Worm (Caenorhabditis elegans) whole organism, young adult: ENCODE measurements around the gene ZK742.6.
A peak's percentile ranks its signal among the peaks of the same experiment; 100 is the strongest.

Source experiments
- B0261.1 ChIP-seq: sonication (generic microtip); optimal IDR thresholded peaks from 2 replicates; lab custom pipeline; 2016; ENCODE audit warnings: mild to moderate bottlenecking, missing genetic modification characterization, moderate library complexity, missing compliant biosample characterization
- F10E7.11 ChIP-seq: sonication (generic microtip); optimal IDR thresholded peaks from 2 replicates; lab custom pipeline; 2017; ENCODE audit warnings: mild to moderate bottlenecking, missing genetic modification characterization, moderate library complexity, missing compliant biosample characterization
- F33H1.4 ChIP-seq: fragments of 200-800 bp; sonication (Bioruptor generic); IDR thresholded peaks from 2 replicates; pipeline ENCODE4 v1.3.6; 2022; ENCODE audit warnings: missing genetic modification reagents, missing genetic modification characterization, missing compliant biosample characterization
- F37B4.10 ChIP-seq: fragments of 200-800 bp; sonication (Bioruptor generic); IDR thresholded peaks from 2 replicates; pipeline ENCODE4 v1.3.6; 2022; ENCODE audit warnings: missing genetic modification characterization, missing compliant biosample characterization
- F39B2.1 ChIP-seq: fragments of 200-800 bp; sonication (Bioruptor generic); IDR thresholded peaks from 2 replicates; pipeline ENCODE4 v1.3.6; 2022; ENCODE audit warnings: missing genetic modification reagents, missing genetic modification characterization, missing compliant biosample characterization
- F52B5.7 ChIP-seq: sonication (generic microtip); optimal IDR thresholded peaks from 2 replicates; lab custom pipeline; 2016; ENCODE audit warnings: mild to moderate bottlenecking, missing genetic modification characterization, missing compliant biosample characterization
- F57C9.4 ChIP-seq: sonication (generic microtip); optimal IDR thresholded peaks from 2 replicates; lab custom pipeline; 2017; ENCODE audit warnings: mild to moderate bottlenecking, missing genetic modification characterization, missing compliant biosample characterization
- K11D2.4 ChIP-seq: fragments of 200-800 bp; sonication (Bioruptor generic); IDR thresholded peaks from 2 replicates; pipeline ENCODE4 v1.3.6; 2022; ENCODE audit warnings: missing genetic modification reagents, missing genetic modification characterization, missing compliant biosample characterization
- Y53G8AR.9 ChIP-seq: fragments of 200-800 bp; sonication (Bioruptor generic); conservative IDR thresholded peaks from 2 replicates; pipeline ENCODE4 v1.3.6; 2022; ENCODE audit warnings: missing genetic modification reagents, missing genetic modification characterization, missing compliant biosample characterization
- Y67H2A.10 ChIP-seq: fragments of 200-800 bp; sonication (Bioruptor generic); conservative IDR thresholded peaks from 2 replicates; pipeline ENCODE4 v1.3.6; 2022; ENCODE audit warnings: missing genetic modification reagents, missing genetic modification characterization, missing compliant biosample characterization
- akir-1 ChIP-seq: fragments of 200-800 bp; sonication (Bioruptor generic); optimal IDR thresholded peaks from 2 replicates; lab custom pipeline; 2018; ENCODE audit warnings: mild to moderate bottlenecking, missing genetic modification characterization, moderate library complexity, missing compliant biosample characterization
- ama-1 ChIP-seq, 3 experiments: fragments of 150-350 bp in 1 of 3; sonication (generic microtip) in 2 of 3; optimal IDR thresholded peaks; 2 replicates each; lab custom pipeline; 2014 to 2018; ENCODE audit warnings: missing biosample characterization in 2 of 3, missing genetic modification characterization in 2 of 3, missing genetic modification reagents in 2 of 3
- aptf-2 ChIP-seq: fragments of 200-800 bp; sonication (Bioruptor generic); conservative IDR thresholded peaks from 2 replicates; pipeline ENCODE4 v1.3.6; 2022; ENCODE audit warnings: missing genetic modification reagents, missing genetic modification characterization, missing compliant biosample characterization
- aptf-3 ChIP-seq: fragments of 200-800 bp; sonication (Bioruptor generic); IDR thresholded peaks from 2 replicates; pipeline ENCODE4 v1.3.6; 2022; ENCODE audit warnings: missing genetic modification characterization, missing compliant biosample characterization
- attf-3 ChIP-seq: fragments of 200-800 bp; sonication (Bioruptor generic); conservative IDR thresholded peaks from 2 replicates; pipeline ENCODE4 v1.3.6; 2022; ENCODE audit warnings: missing genetic modification reagents, missing genetic modification characterization, missing compliant biosample characterization
- attf-5 ChIP-seq: fragments of 200-800 bp; sonication (Bioruptor generic); optimal IDR thresholded peaks from 2 replicates; lab custom pipeline; 2018; ENCODE audit warnings: mild to moderate bottlenecking, missing genetic modification characterization, missing compliant biosample characterization
- bed-1 ChIP-seq: fragments of 200-800 bp; sonication (Bioruptor generic); IDR thresholded peaks from 2 replicates; pipeline ENCODE4 v1.3.6; 2022; ENCODE audit warnings: missing genetic modification reagents, missing genetic modification characterization, missing compliant biosample characterization
- cebp-2 ChIP-seq: fragments of 200-800 bp; sonication (Bioruptor generic); IDR thresholded peaks from 2 replicates; pipeline ENCODE4 v1.3.6; 2022; ENCODE audit warnings: missing genetic modification characterization, missing compliant biosample characterization
- ceh-27 ChIP-seq: fragments of 200-800 bp; sonication (Bioruptor generic); optimal IDR thresholded peaks from 2 replicates; lab custom pipeline; 2018; ENCODE audit warnings: mild to moderate bottlenecking, missing genetic modification characterization, moderate library complexity, missing compliant biosample characterization
- ceh-79 ChIP-seq: sonication (generic microtip); optimal IDR thresholded peaks from 2 replicates; lab custom pipeline; 2017; ENCODE audit warnings: mild to moderate bottlenecking, missing genetic modification characterization, missing compliant biosample characterization
- ceh-91 ChIP-seq: fragments of 200-800 bp; sonication (Bioruptor generic); IDR thresholded peaks from 2 replicates; pipeline ENCODE4 v1.3.6; 2022; ENCODE audit warnings: missing genetic modification reagents, missing genetic modification characterization, missing compliant biosample characterization
- dox-1 ChIP-seq: fragments of 200-800 bp; sonication (Bioruptor generic); IDR thresholded peaks from 2 replicates; pipeline ENCODE4 v1.3.6; 2022; ENCODE audit warnings: missing genetic modification reagents, missing genetic modification characterization, missing compliant biosample characterization
- dpff-1 ChIP-seq: sonication (generic microtip); optimal IDR thresholded peaks from 2 replicates; lab custom pipeline; 2017; ENCODE audit warnings: mild to moderate bottlenecking, missing genetic modification characterization, missing compliant biosample characterization
- egl-18 ChIP-seq: fragments of 200-800 bp; sonication (Bioruptor generic); IDR thresholded peaks from 2 replicates; pipeline ENCODE4 v1.3.6; 2022; ENCODE audit warnings: missing genetic modification reagents, missing genetic modification characterization, missing compliant biosample characterization
- egl-44 ChIP-seq: fragments of 200-800 bp; sonication (Bioruptor generic); IDR thresholded peaks from 2 replicates; pipeline ENCODE4 v1.3.6; 2022; ENCODE audit warnings: missing genetic modification reagents, missing genetic modification characterization, missing compliant biosample characterization
- egrh-3 ChIP-seq: fragments of 200-800 bp; sonication (Bioruptor generic); IDR thresholded peaks from 2 replicates; pipeline ENCODE4 v1.3.6; 2022; ENCODE audit warnings: missing genetic modification reagents, missing genetic modification characterization, missing compliant biosample characterization
- him-1 ChIP-seq: sonication (generic microtip); optimal IDR thresholded peaks from 2 replicates; lab custom pipeline; 2016; ENCODE audit warnings: missing genotype, missing genetic modification reagents, missing genetic modification characterization, missing compliant biosample characterization
- hmg-1.2 ChIP-seq: fragments of 200-800 bp; sonication (Bioruptor generic); IDR thresholded peaks from 2 replicates; pipeline ENCODE4 v1.3.6; 2022; ENCODE audit warnings: missing genetic modification reagents, missing genetic modification characterization, missing compliant biosample characterization
- hrde-1 ChIP-seq: sonication (generic microtip); optimal IDR thresholded peaks from 2 replicates; lab custom pipeline; 2016; ENCODE audit warnings: missing genetic modification characterization, mild to moderate bottlenecking, missing compliant biosample characterization, moderate library complexity, missing genotype, missing genetic modification reagents, borderline replicate concordance
- lag-1 ChIP-seq: fragments of 200-800 bp; sonication (Bioruptor generic); IDR thresholded peaks from 2 replicates; pipeline ENCODE4 v1.3.6; 2022; ENCODE audit warnings: missing genetic modification reagents, missing genetic modification characterization, missing compliant biosample characterization
- let-526 ChIP-seq: fragments of 200-800 bp; sonication (Bioruptor generic); IDR thresholded peaks from 2 replicates; pipeline ENCODE4 v1.3.6; 2022; ENCODE audit warnings: missing genetic modification reagents, missing genetic modification characterization, missing compliant biosample characterization
- lin-35 ChIP-seq, 3 experiments: fragments of 150-350 bp in 2 of 3; sonication (generic microtip) in 1 of 3; optimal IDR thresholded peaks; 2 replicates each; lab custom pipeline; 2014 to 2018; ENCODE audit warnings: missing biosample characterization in 3 of 3, missing genetic modification characterization in 3 of 3, missing genetic modification reagents in 3 of 3
- lsy-27 ChIP-seq: sonication (generic microtip); optimal IDR thresholded peaks from 2 replicates; lab custom pipeline; 2017; ENCODE audit warnings: missing genetic modification characterization, mild to moderate bottlenecking, missing compliant biosample characterization, antibody characterized with exemption, missing genotype, borderline replicate concordance; ENCODE audit not compliant: insufficient read depth
- madf-6 ChIP-seq: fragments of 200-800 bp; sonication (Bioruptor generic); IDR thresholded peaks from 2 replicates; pipeline ENCODE4 v1.3.6; 2022; ENCODE audit warnings: missing genetic modification reagents, missing genetic modification characterization, missing compliant biosample characterization
- madf-8 ChIP-seq: fragments of 200-800 bp; sonication (Bioruptor generic); conservative IDR thresholded peaks from 2 replicates; pipeline ENCODE4 v1.3.6; 2022; ENCODE audit warnings: missing genetic modification reagents, missing genetic modification characterization, missing compliant biosample characterization
- mcd-1 ChIP-seq: fragments of 200-800 bp; sonication (Bioruptor generic); IDR thresholded peaks from 2 replicates; pipeline ENCODE4 v1.3.6; 2022; ENCODE audit warnings: missing genetic modification reagents, missing genetic modification characterization, missing compliant biosample characterization
- mxl-1 ChIP-seq: sonication (generic microtip); optimal IDR thresholded peaks from 2 replicates; lab custom pipeline; 2016; ENCODE audit warnings: missing genetic modification characterization, missing compliant biosample characterization
- nhr-120 ChIP-seq: fragments of 200-800 bp; sonication (Bioruptor generic); IDR thresholded peaks from 2 replicates; pipeline ENCODE4 v1.3.6; 2022; ENCODE audit warnings: missing genetic modification characterization, missing compliant biosample characterization
- nhr-80 ChIP-seq: sonication (generic microtip); optimal IDR thresholded peaks from 2 replicates; lab custom pipeline; 2016; ENCODE audit warnings: missing genetic modification characterization, missing compliant biosample characterization
- snpc-4 ChIP-seq, 5 experiments: fragments of 150-350 bp in 1 of 5; sonication (generic microtip) in 4 of 5; optimal IDR thresholded peaks; 2 replicates each; lab custom pipeline; 2014 to 2018; ENCODE audit warnings: missing genetic modification characterization in 5 of 5, missing biosample characterization in 3 of 5, antibody characterized with exemption in 2 of 5, mild to moderate bottlenecking in 2 of 5, missing compliant biosample characterization in 2 of 5, missing genotype in 2 of 5, moderate library complexity in 2 of 5, missing genetic modification reagents in 1 of 5
- tbx-9 ChIP-seq: sonication (generic microtip); optimal IDR thresholded peaks from 2 replicates; lab custom pipeline; 2016; ENCODE audit warnings: borderline replicate concordance, missing genetic modification characterization, inconsistent platforms, missing compliant biosample characterization
- zfh-2 ChIP-seq: fragments of 200-800 bp; sonication (Bioruptor generic); conservative IDR thresholded peaks from 2 replicates; pipeline ENCODE4 v1.3.6; 2022; ENCODE audit warnings: missing genetic modification reagents, missing genetic modification characterization, missing compliant biosample characterization
- ztf-18 ChIP-seq: sonication (generic microtip); optimal IDR thresholded peaks from 2 replicates; lab custom pipeline; 2016; ENCODE audit warnings: missing genotype, mild to moderate bottlenecking, missing genetic modification characterization, missing compliant biosample characterization
- ztf-22 ChIP-seq: fragments of 200-800 bp; sonication (Bioruptor generic); optimal IDR thresholded peaks from 2 replicates; lab custom pipeline; 2018; ENCODE audit warnings: mild to moderate bottlenecking, missing genetic modification characterization, moderate library complexity, missing compliant biosample characterization
- ztf-25 ChIP-seq: fragments of 200-800 bp; sonication (Bioruptor generic); IDR thresholded peaks from 2 replicates; pipeline ENCODE4 v1.3.6; 2022; ENCODE audit warnings: missing genetic modification reagents, missing genetic modification characterization, missing compliant biosample characterization
- ztf-3 ChIP-seq: fragments of 200-800 bp; sonication (Bioruptor generic); optimal IDR thresholded peaks from 2 replicates; lab custom pipeline; 2018; ENCODE audit warnings: mild to moderate bottlenecking, missing genetic modification characterization, missing compliant biosample characterization

The ZK742.6 gene

DNA sequence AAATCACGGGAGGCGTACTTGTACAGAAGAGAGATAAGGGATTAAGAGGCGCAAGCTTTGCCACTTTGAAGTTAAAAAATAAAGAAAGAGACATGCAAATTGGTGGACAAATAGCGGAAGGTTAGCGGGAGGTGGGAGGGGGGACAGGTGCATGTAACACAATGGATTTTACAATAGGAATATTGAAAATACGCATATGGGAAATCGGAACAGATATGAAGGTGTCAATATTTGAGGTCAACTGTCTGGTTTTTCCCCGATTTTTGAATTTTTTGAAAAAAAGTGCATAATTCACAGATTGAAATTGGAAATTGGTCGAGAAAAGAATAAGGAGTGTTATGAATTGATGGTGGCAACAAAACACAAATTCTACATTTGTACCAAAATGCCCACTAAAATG lies 47.0 kb upstream of the ZK742.6 start, which contains the start of gene C37C3.17:
TSS of gene C37C3.17 (minus strand) at position 101 of the 400 bp plus-strand sequence.
- TF ChIP-seq ztf-3 (GFP tag; lab: Kevin White, UChicago) (no peak), ztf-18 (tag; lab: Kevin White, UChicago) (no peak), attf-3 (GFP tag; lab: Robert Waterston, UW) (no peak), ztf-22 (GFP tag; lab: Kevin White, UChicago) (no peak), nhr-80 (no peak), let-526 (GFP tag; lab: Robert Waterston, UW) (no peak), zfh-2 (GFP tag; lab: Robert Waterston, UW) (no peak), F52B5.7 (tag; lab: Kevin White, UChicago) (no peak), attf-5 (GFP tag; lab: Kevin White, UChicago) (no peak), Y53G8AR.9 (GFP tag; lab: Robert Waterston, UW) (no peak), lsy-27 (tag; lab: Kevin White, UChicago) (no peak), snpc-4 (GFP tag; optimal IDR thresholded peaks at IDR 0.05; lab: Kevin White, UChicago) (no peak), snpc-4 (tag; optimal IDR thresholded peaks at IDR 0.05; lab: Kevin White, UChicago) (no peak), F37B4.10 (GFP tag; lab: Robert Waterston, UW) (no peak), akir-1 (GFP tag; lab: Kevin White, UChicago) (no peak), aptf-3 (no peak), egrh-3 (no peak), hrde-1 (tag; lab: Kevin White, UChicago) (no peak), F10E7.11 (tag; lab: Kevin White, UChicago) (no peak)

DNA sequence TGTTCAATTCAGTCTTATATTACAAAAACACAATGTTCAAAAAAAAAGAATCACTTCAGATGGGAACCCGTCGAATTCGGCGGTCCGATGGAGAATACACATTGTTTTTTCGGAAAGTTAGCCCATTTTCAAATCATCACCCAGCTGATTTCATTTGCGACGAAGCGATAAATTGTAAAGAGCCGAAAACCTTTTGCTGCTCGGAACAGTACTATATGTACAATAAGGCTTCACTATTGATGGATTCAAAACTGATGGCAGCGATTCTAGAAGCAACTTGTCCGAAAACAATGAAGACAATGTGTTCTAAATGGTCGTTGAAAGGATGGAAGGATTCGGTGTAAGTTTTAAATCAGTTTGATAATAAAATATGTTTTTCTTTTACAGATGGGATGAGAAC lies 43.2 kb upstream of the ZK742.6 start, which contains the start of gene C37C3.1:
TSS of gene C37C3.1 (plus strand) at position 33 of the 400 bp plus-strand sequence.
- no peak for TF ChIP-seq him-1
- TF ChIP-seq lag-1 = no peak
- TF ChIP-seq madf-8 (GFP tag; lab: Robert Waterston, UW) = no peak
- TF ChIP-seq zfh-2 (GFP tag; lab: Robert Waterston, UW) = no peak
- no peak for TF ChIP-seq F57C9.4 (tag; lab: Kevin White, UChicago)
- no peak for TF ChIP-seq mcd-1 (GFP tag; lab: Robert Waterston, UW)
- no peak for TF ChIP-seq ceh-79 (tag; lab: Kevin White, UChicago)
- TF ChIP-seq ama-1 (optimal IDR thresholded peaks at IDR 0.05; lab: Kevin White, UChicago) = peak; percentile 65
- TF ChIP-seq ama-1 (GFP tag; optimal IDR thresholded peaks at IDR 0.05; lab: Kevin White, UChicago) = peak in 1 of 2 experiments; percentile 50
- TF ChIP-seq ceh-91 (GFP tag; lab: Robert Waterston, UW) = no peak
- TF ChIP-seq bed-1 = no peak
- no peak for TF ChIP-seq dox-1
- no peak for TF ChIP-seq B0261.1
- TF ChIP-seq F37B4.10 (GFP tag; lab: Robert Waterston, UW) = no peak
- TF ChIP-seq mxl-1 (tag; lab: Kevin White, UChicago) = no peak
- no peak for TF ChIP-seq cebp-2 (GFP tag; lab: Robert Waterston, UW)
- no peak for TF ChIP-seq egl-44 (GFP tag; lab: Robert Waterston, UW)
- no peak for TF ChIP-seq aptf-2 (GFP tag; lab: Robert Waterston, UW)
- TF ChIP-seq tbx-9 (tag; lab: Kevin White, UChicago) = no peak
- no peak for TF ChIP-seq K11D2.4 (GFP tag; lab: Robert Waterston, UW)
- TF ChIP-seq madf-6 (GFP tag; lab: Robert Waterston, UW) = peak; percentile 45
- no peak for TF ChIP-seq egrh-3
- TF ChIP-seq dpff-1 (tag; lab: Kevin White, UChicago) = no peak
- no peak for TF ChIP-seq ztf-25 (GFP tag; lab: Robert Waterston, UW)
- TF ChIP-seq ztf-22 (GFP tag; lab: Kevin White, UChicago) = no peak
- no peak for TF ChIP-seq attf-5 (GFP tag; lab: Kevin White, UChicago)
- 0 out of 2 replicates have a peak, but pooled peaks have one; percentile 8 for TF ChIP-seq hmg-1.2 (GFP tag; lab: Robert Waterston, UW)
- peak; percentile 33; the same call in 1 of the 2 replicates for TF ChIP-seq F33H1.4 (GFP tag; lab: Robert Waterston, UW)
- TF ChIP-seq egl-18 = no peak
- peak; percentile 75 for TF ChIP-seq hrde-1 (tag; lab: Kevin White, UChicago)
- TF ChIP-seq lin-35 (GFP tag; optimal IDR thresholded peaks at IDR 0.05; lab: Kevin White, UChicago) = peak in 1 of 3 experiments; percentile 3
- TF ChIP-seq ceh-27 (GFP tag; lab: Kevin White, UChicago) = no peak
- 0 out of 2 replicates have a peak, but pooled peaks have one; percentile 40 for TF ChIP-seq nhr-120 (GFP tag; lab: Robert Waterston, UW)
- TF ChIP-seq Y67H2A.10 (GFP tag; lab: Robert Waterston, UW) = no peak
- TF ChIP-seq F39B2.1 (GFP tag; lab: Robert Waterston, UW) = no peak
